Worm (Caenorhabditis elegans) whole organism, L4/young adult: ENCODE results near the gene mtq-2.
"Not testable (repeated sequence)": the region's sequence is repeated elsewhere in the genome, so short reads cannot be mapped to it uniquely, and the experiment has no call there.

ENCODE experiments used
- W03F9.2 ChIP-seq: fragments of 150-350 bp; optimal IDR thresholded peaks from 2 replicates; lab custom pipeline; 2014; ENCODE audit warnings: missing biosample characterization, missing genetic modification characterization
- dao-5 ChIP-seq: sonication (generic microtip); optimal IDR thresholded peaks from 2 replicates; lab custom pipeline; 2016; ENCODE audit warnings: missing genotype, missing genetic modification characterization, moderate library complexity, missing compliant biosample characterization
- him-1 ChIP-seq: sonication (generic microtip); optimal IDR thresholded peaks from 2 replicates; lab custom pipeline; 2016; ENCODE audit warnings: missing genotype, missing genetic modification reagents, missing genetic modification characterization, missing compliant biosample characterization

Gene mtq-2

ce11 chrII:2168374-2168773 is 20.9 kb downstream of the mtq-2 start, which contains the start of gene fbxb-38:
Gene fbxb-38 (minus strand): TSS chrII:2168763.
- TF ChIP-seq him-1 (no peak), dao-5 (tag; lab: Kevin White, UChicago) (no peak), W03F9.2 (tag; lab: Kevin White, UChicago) (no peak)

- TF ChIP-seq W03F9.2 (tag; lab: Kevin White, UChicago), result no peak
These were observed 22.9 kb downstream of the mtq-2 start, which contains the start of gene C33C12.4 for ce11 chrII:2166376-2166775. Gene C33C12.4 (minus strand): TSS chrII:2166476.

- TF ChIP-seq dao-5 (tag; lab: Kevin White, UChicago); him-1; W03F9.2 (tag; lab: Kevin White, UChicago): not testable (repeated sequence)
These were observed 25.8 kb downstream of the mtq-2 start, which contains the start of gene C33C12.11 for ce11 chrII:2163370-2163882. Gene C33C12.11 (minus strand): TSS chrII:2163832.

- TF ChIP-seq dao-5 (tag; lab: Kevin White, UChicago); him-1; W03F9.2 (tag; lab: Kevin White, UChicago): not testable (repeated sequence)
These were observed 35.5 kb downstream of the mtq-2 start, which contains the start of gene math-18 for ce11 chrII:2153708-2154107. Gene math-18 (plus strand): TSS chrII:2154008.

ce11 chrII:2152455-2152854 is 36.8 kb downstream of the mtq-2 start:
- TF ChIP-seq dao-5 (tag; lab: Kevin White, UChicago) (no peak), him-1 (no peak), W03F9.2 (tag; lab: Kevin White, UChicago) (no peak)

ce11 chrII:2150485-2150985 is 38.7 kb downstream of the mtq-2 start, which contains the start of the genes C40A11.7 and C40A11.8:
Gene C40A11.7 (minus strand): TSS chrII:2150585.
Gene C40A11.8 (minus strand): TSS chrII:2150935.
- no peak for TF ChIP-seq W03F9.2 (tag; lab: Kevin White, UChicago)

ce11 chrII:2146900-2147375 is 42.3 kb downstream of the mtq-2 start, which contains the start of gene C40A11.2:
Gene C40A11.2 (plus strand): TSS chrII:2146950.
- TF ChIP-seq him-1, result no peak
- TF ChIP-seq W03F9.2 (tag; lab: Kevin White, UChicago), result no peak
- TF ChIP-seq dao-5 (tag; lab: Kevin White, UChicago), result no peak

ce11 chrII:2145566-2145965 is 43.7 kb downstream of the mtq-2 start, which contains the start of gene C40A11.6:
Gene C40A11.6 (minus strand): TSS chrII:2145666.
- TF ChIP-seq dao-5 (tag; lab: Kevin White, UChicago) (no peak), W03F9.2 (tag; lab: Kevin White, UChicago) (no peak), him-1 (no peak)

- TF ChIP-seq dao-5 (tag; lab: Kevin White, UChicago) (no peak), him-1 (no peak), W03F9.2 (tag; lab: Kevin White, UChicago) (no peak)
These were observed 48.4 kb downstream of the mtq-2 start, which contains the start of gene C40A11.3 for ce11 chrII:2140817-2141216. Gene C40A11.3 (plus strand): TSS chrII:2141117.

- TF ChIP-seq him-1, result no peak
- no peak for TF ChIP-seq W03F9.2 (tag; lab: Kevin White, UChicago)
- TF ChIP-seq dao-5 (tag; lab: Kevin White, UChicago), result no peak
These were observed 50.4 kb downstream of the mtq-2 start for ce11 chrII:2138901-2139300.

ce11 chrII:2137235-2137634 is 52.0 kb downstream of the mtq-2 start, which contains the start of gene C40A11.4:
Gene C40A11.4 (plus strand): TSS chrII:2137422.
- TF ChIP-seq dao-5 (tag; lab: Kevin White, UChicago) (no peak), him-1 (no peak), W03F9.2 (tag; lab: Kevin White, UChicago) (no peak)
